Worm (Caenorhabditis elegans): ENCODE results near the gene spl-2.

ce11 chrV:9168089-9168488, 21.4 kb upstream of the spl-2 start, which contains the start of gene B0222.11:
- TF ChIP-seq gmeb-1 (tag; optimal IDR thresholded peaks at IDR 0.05) (no peak), elt-3 (tag; optimal IDR thresholded peaks at IDR 0.05) (no peak), ztf-11 (tag; optimal IDR thresholded peaks at IDR 0.05) (no peak), unc-62 (GFP tag; optimal IDR thresholded peaks at IDR 0.05) (no peak), lsy-2 (tag; optimal IDR thresholded peaks at IDR 0.05) (no peak), nhr-77 (tag; optimal IDR thresholded peaks at IDR 0.05) (no peak)

All from whole organism, L2 larva.